Fruit fly (Drosophila melanogaster) whole organism: ENCODE measurements around the gene bab2.

ENCODE experiments used
- Dll ChIP-seq: fragments of >200 bp; optimal IDR thresholded peaks from 2 replicates; lab custom pipeline; 2017
- pan ChIP-seq: fragments of >200 bp; optimal IDR thresholded peaks from 2 replicates; lab custom pipeline; 2017
- psq ChIP-seq: fragments of >200 bp; optimal IDR thresholded peaks from 2 replicates; lab custom pipeline; 2017

dm6 chr3L:1218596-1218995 is 41.5 kb upstream of the bab2 start, which contains the start of gene LysP:
- TF ChIP-seq psq (no peak), Dll (lab: Kevin White, UChicago) (no peak), pan (lab: Kevin White, UChicago) (no peak)
